Fruit fly (Drosophila melanogaster) whole organism, pupa: ENCODE data around the gene dor.

Experiments used
- CG10348 ChIP-seq: fragments of 200-800 bp; sonication (Bioruptor generic); IDR thresholded peaks from 2 replicates; pipeline ENCODE4 v1.3.6; 2022; ENCODE audit warnings: missing biosample characterization, missing genetic modification characterization
- CG12605 ChIP-seq: fragments of 200-800 bp; sonication (Bioruptor generic); IDR thresholded peaks from 2 replicates; pipeline ENCODE4 v1.3.6; 2022; ENCODE audit warnings: missing biosample characterization, missing genetic modification characterization
- CG13204 ChIP-seq: fragments of 200-800 bp; sonication (Bioruptor generic); optimal IDR thresholded peaks from 2 replicates; lab custom pipeline; 2018; ENCODE audit warnings: missing biosample characterization, mild to moderate bottlenecking, missing genetic modification characterization, moderate library complexity
- CG14655 ChIP-seq: fragments of 200-800 bp; sonication (Bioruptor generic); optimal IDR thresholded peaks from 3 replicates; lab custom pipeline; 2017; ENCODE audit warnings: mild to moderate bottlenecking, missing biosample characterization, missing genetic modification reagents, missing genetic modification characterization
- CG15710 ChIP-seq: fragments of 200-800 bp; sonication (Bioruptor generic); optimal IDR thresholded peaks from 2 replicates; lab custom pipeline; 2018; ENCODE audit warnings: missing biosample characterization, mild to moderate bottlenecking, missing genetic modification characterization, moderate library complexity
- CG17806 ChIP-seq: fragments of 200-800 bp; sonication (Bioruptor generic); optimal IDR thresholded peaks from 2 replicates; lab custom pipeline; 2018; ENCODE audit warnings: missing biosample characterization, mild to moderate bottlenecking, missing genetic modification characterization, moderate library complexity
- CG32121 ChIP-seq: fragments of 200-800 bp; sonication (Bioruptor generic); IDR thresholded peaks from 2 replicates; pipeline ENCODE4 v1.3.6; 2022; ENCODE audit warnings: missing biosample characterization, missing genetic modification characterization
- CG34367 ChIP-seq: fragments of 200-800 bp; sonication (Bioruptor generic); optimal IDR thresholded peaks from 2 replicates; lab custom pipeline; 2018; ENCODE audit warnings: missing biosample characterization, mild to moderate bottlenecking, missing genetic modification characterization
- CG4496 ChIP-seq: fragments of 200-800 bp; sonication (Bioruptor generic); IDR thresholded peaks from 3 replicates; pipeline ENCODE4 v1.3.6; 2022; ENCODE audit warnings: missing biosample characterization, missing genetic modification characterization
- CG8159 ChIP-seq: fragments of 200-800 bp; sonication (Bioruptor generic); optimal IDR thresholded peaks from 3 replicates; lab custom pipeline; 2018; ENCODE audit warnings: missing biosample characterization, mild to moderate bottlenecking, missing genetic modification characterization, moderate library complexity
- CG8301 ChIP-seq: fragments of 200-800 bp; sonication (Bioruptor generic); optimal IDR thresholded peaks from 2 replicates; lab custom pipeline; 2018; ENCODE audit warnings: missing biosample characterization, mild to moderate bottlenecking, missing genetic modification characterization
- CG9948 ChIP-seq: fragments of 200-800 bp; sonication (Bioruptor generic); optimal IDR thresholded peaks from 2 replicates; lab custom pipeline; 2018; ENCODE audit warnings: missing biosample characterization, mild to moderate bottlenecking, missing genetic modification characterization, moderate library complexity
- D1 ChIP-seq: fragments of 200-800 bp; sonication (Bioruptor generic); optimal IDR thresholded peaks from 2 replicates; lab custom pipeline; 2018; ENCODE audit warnings: missing biosample characterization, mild to moderate bottlenecking, missing genetic modification characterization, moderate library complexity
- EcR ChIP-seq: fragments of 200-800 bp; sonication (Bioruptor generic); optimal IDR thresholded peaks from 3 replicates; lab custom pipeline; 2019; ENCODE audit warnings: missing biosample characterization, missing genetic modification characterization, mild to moderate bottlenecking, moderate library complexity, missing genetic modification reagents
- Ets98B ChIP-seq: fragments of 200-800 bp; sonication (Bioruptor generic); IDR thresholded peaks from 2 replicates; pipeline ENCODE4 v1.3.6; 2022; ENCODE audit warnings: missing biosample characterization, missing genetic modification characterization
- Pif1A ChIP-seq: fragments of 200-800 bp; sonication (Bioruptor generic); optimal IDR thresholded peaks from 3 replicates; lab custom pipeline; 2016; ENCODE audit warnings: missing biosample characterization, missing genetic modification characterization
- Pif1B ChIP-seq: fragments of 200-800 bp; sonication (Bioruptor generic); optimal IDR thresholded peaks from 3 replicates; lab custom pipeline; 2016; ENCODE audit warnings: missing biosample characterization, missing genetic modification characterization
- Snoo ChIP-seq: fragments of 200-800 bp; sonication (Bioruptor generic); optimal IDR thresholded peaks from 3 replicates; lab custom pipeline; 2017; ENCODE audit warnings: missing biosample characterization, mild to moderate bottlenecking, missing genetic modification characterization, inconsistent platforms
- fd96Ca ChIP-seq: fragments of 200-800 bp; sonication (Bioruptor generic); IDR thresholded peaks from 3 replicates; pipeline ENCODE4 v1.3.6; 2022; ENCODE audit warnings: missing biosample characterization, missing genetic modification characterization
- gl ChIP-seq: fragments of 200-800 bp; sonication (Bioruptor generic); optimal IDR thresholded peaks from 2 replicates; lab custom pipeline; 2018; ENCODE audit warnings: missing biosample characterization, mild to moderate bottlenecking, missing genetic modification characterization
- rn ChIP-seq: fragments of 200-800 bp; sonication (Bioruptor generic); IDR thresholded peaks from 2 replicates; pipeline ENCODE4 v1.3.6; 2022; ENCODE audit warnings: missing biosample characterization, missing genetic modification characterization

The dor gene

DNA sequence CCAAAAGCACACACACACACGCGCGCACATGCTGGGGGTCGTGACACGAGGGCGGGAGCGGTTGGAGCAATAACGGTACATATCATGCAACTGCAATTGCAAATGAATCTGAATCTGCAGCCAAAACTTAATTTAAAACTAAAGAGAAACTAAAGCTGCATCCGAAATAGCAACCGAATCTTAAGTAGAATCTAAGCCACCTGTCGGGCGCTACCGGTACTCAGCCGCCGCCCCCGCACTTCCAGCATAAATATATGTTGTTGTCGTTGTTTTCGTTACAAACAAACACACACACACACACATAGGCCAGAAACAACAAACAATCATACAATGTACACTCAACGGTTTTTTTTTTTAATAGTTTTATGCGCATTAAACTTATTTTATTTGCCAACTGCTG lies 4.6 kb upstream of the dor start:
- TF ChIP-seq fd96Ca (GFP tag; lab: Robert Waterston, UW) (no peak), CG9948 (tag; lab: Kevin White, UChicago) (no peak), Snoo (tag; lab: Kevin White, UChicago) (no peak), gl (tag; lab: Kevin White, UChicago) (no peak), CG15710 (tag; lab: Kevin White, UChicago) (no peak), EcR (no peak), CG13204 (no peak), CG12605 (GFP tag; lab: Robert Waterston, UW) (no peak), CG4496 (GFP tag; lab: Robert Waterston, UW) (no peak), Pif1A (GFP tag; lab: Kevin White, UChicago) (no peak), D1 (no peak), CG34367 (tag; lab: Kevin White, UChicago) (no peak), CG17806 (tag; lab: Kevin White, UChicago) (no peak), CG14655 (no peak), rn (GFP tag; lab: Robert Waterston, UW) (no peak), CG10348 (GFP tag; lab: Robert Waterston, UW) (no peak)

DNA sequence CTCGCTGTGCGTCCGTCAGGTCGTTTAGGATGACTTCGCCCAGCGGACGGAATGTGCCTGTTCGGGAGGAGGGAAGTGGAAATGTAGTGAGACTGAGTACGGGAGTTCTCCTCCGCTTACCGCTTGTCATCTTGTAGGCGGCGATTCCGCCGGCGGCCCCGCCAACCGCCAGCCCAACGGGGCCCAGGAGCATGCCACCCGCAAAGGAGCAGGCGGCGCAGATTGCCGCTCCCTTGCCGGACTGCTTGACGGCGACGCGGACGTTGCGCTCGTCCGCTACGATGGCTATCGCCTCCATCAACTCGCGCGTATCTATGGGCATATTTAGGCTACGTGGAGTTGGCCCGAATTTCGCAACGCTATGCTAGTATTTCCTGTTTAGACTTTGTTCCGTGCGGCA lies 3.8 kb downstream of the dor start, which contains the start of gene Mur2B:
TSS of gene Mur2B (minus strand) at position 101 of the 400 bp plus-strand sequence.
- TF ChIP-seq fd96Ca (GFP tag; lab: Robert Waterston, UW) (no peak), Ets98B (GFP tag; lab: Robert Waterston, UW) (no peak), CG32121 (GFP tag; lab: Robert Waterston, UW) (no peak), EcR (no peak), Snoo (tag; lab: Kevin White, UChicago) (no peak), CG34367 (tag; lab: Kevin White, UChicago) (no peak), CG4496 (GFP tag; lab: Robert Waterston, UW) (no peak), Pif1B (GFP tag; lab: Kevin White, UChicago) (no peak), CG8301 (tag; lab: Kevin White, UChicago) (no peak), CG14655 (no peak), CG10348 (GFP tag; lab: Robert Waterston, UW) (no peak), CG17806 (tag; lab: Kevin White, UChicago) (no peak), gl (tag; lab: Kevin White, UChicago) (no peak), Pif1A (GFP tag; lab: Kevin White, UChicago) (no peak), CG15710 (tag; lab: Kevin White, UChicago) (no peak), CG12605 (GFP tag; lab: Robert Waterston, UW) (no peak), D1 (no peak)

DNA sequence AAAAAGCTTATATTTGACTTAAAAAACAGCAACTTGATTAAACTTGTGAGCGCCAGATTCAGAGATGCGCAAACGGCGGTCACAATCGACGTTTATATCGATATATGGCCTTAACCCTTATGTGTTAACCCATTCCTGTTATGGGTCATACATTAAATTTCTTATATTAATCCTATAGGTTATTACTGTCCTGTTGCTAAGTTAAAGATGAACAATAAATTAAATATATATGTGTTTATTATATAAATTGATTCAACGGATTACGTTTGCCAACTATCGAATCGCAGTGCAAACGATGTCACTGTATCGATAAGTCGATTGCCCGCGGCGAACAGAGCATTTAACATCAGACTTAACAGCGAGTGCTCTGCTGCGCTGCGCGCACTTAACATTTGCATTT lies 4.4 kb downstream of the dor start, which contains the start of the genes CG3740 and hfw:
TSS of gene CG3740 (minus strand) at position 84 of the 400 bp plus-strand sequence.
TSS of gene hfw (plus strand) at position 357 of the 400 bp plus-strand sequence.
- no peak for TF ChIP-seq CG8301 (tag; lab: Kevin White, UChicago)
- TF ChIP-seq CG8159, result peak; percentile 64
- TF ChIP-seq Pif1B (GFP tag; lab: Kevin White, UChicago), result peak; percentile 35
- TF ChIP-seq Ets98B (GFP tag; lab: Robert Waterston, UW), result peak; percentile 51
- TF ChIP-seq CG14655, result no peak
- peak; percentile 72; the same call in 1 of the 2 replicates for TF ChIP-seq rn (GFP tag; lab: Robert Waterston, UW)
- peak; percentile 61 for TF ChIP-seq CG15710 (tag; lab: Kevin White, UChicago)
- TF ChIP-seq EcR, result no peak
- TF ChIP-seq gl (tag; lab: Kevin White, UChicago), result no peak
- no peak for TF ChIP-seq CG13204
- no peak for TF ChIP-seq Pif1A (GFP tag; lab: Kevin White, UChicago)
- TF ChIP-seq CG17806 (tag; lab: Kevin White, UChicago), result peak; percentile 58
- TF ChIP-seq D1, result no peak
- TF ChIP-seq CG10348 (GFP tag; lab: Robert Waterston, UW), result 0 out of 2 replicates have a peak, but pooled peaks have one; percentile 9
- TF ChIP-seq fd96Ca (GFP tag; lab: Robert Waterston, UW), result peak; percentile 42; the same call in 1 of the 3 replicates
- peak; percentile 45 for TF ChIP-seq Snoo (tag; lab: Kevin White, UChicago)
- peak; percentile 80 for TF ChIP-seq CG4496 (GFP tag; lab: Robert Waterston, UW)
- TF ChIP-seq CG32121 (GFP tag; lab: Robert Waterston, UW), result peak; percentile 72
- TF ChIP-seq CG34367 (tag; lab: Kevin White, UChicago), result no peak
- TF ChIP-seq CG12605 (GFP tag; lab: Robert Waterston, UW), result 0 out of 2 replicates have a peak, but pooled peaks have one; percentile 4
- TF ChIP-seq CG9948 (tag; lab: Kevin White, UChicago), result peak; percentile 52

DNA sequence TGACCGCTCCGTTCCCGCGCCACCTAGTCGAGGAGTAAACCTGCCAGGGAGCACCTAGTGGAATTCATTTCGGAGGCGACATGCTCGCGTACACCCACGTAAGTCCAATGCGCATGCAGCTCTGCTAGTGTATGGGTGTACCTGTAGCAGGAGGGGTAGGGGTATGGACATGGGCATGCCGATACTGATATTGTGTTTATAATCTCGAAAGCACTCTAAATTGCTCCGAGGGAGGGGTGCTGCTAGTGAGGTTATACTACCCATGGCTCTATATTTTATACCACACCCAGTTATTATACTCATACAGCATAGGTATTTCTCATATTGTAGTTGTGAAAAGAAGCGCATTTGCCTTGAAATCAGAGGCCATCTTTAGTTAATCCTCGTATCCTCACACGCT lies 5.0 kb downstream of the dor start:
- no peak for TF ChIP-seq CG4496 (GFP tag; lab: Robert Waterston, UW)
- TF ChIP-seq CG15710 (tag; lab: Kevin White, UChicago), result no peak
- no peak for TF ChIP-seq CG34367 (tag; lab: Kevin White, UChicago)
- no peak for TF ChIP-seq rn (GFP tag; lab: Robert Waterston, UW)
- TF ChIP-seq gl (tag; lab: Kevin White, UChicago), result no peak

DNA sequence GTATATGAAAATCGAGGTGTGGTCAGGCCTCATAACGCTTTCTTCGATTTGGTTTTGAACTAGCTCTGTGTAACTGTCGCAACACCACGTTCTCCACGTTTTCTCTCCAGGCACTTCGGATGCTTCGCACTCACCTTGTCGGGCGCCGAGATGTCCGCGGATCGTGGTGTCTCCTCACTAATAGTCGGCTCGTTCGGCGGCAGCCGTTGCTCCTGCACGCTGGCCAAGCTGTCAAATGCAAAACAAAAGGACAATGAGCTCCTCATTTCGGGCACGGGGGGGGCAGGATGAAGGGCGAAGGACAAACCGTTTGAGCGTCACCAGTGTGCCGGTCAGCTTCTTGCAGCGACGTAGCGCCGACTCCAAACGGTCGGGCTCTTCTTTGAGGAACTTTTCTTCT lies 16.4 kb downstream of the dor start, which contains the start of gene CG14797:
TSS of gene CG14797 (plus strand) at position 301 of the 400 bp plus-strand sequence.
- TF ChIP-seq CG32121 (GFP tag; lab: Robert Waterston, UW), result no peak
- TF ChIP-seq EcR, result no peak
- TF ChIP-seq Pif1B (GFP tag; lab: Kevin White, UChicago), result no peak
- TF ChIP-seq CG14655, result no peak
- TF ChIP-seq CG12605 (GFP tag; lab: Robert Waterston, UW), result no peak
- no peak for TF ChIP-seq CG34367 (tag; lab: Kevin White, UChicago)
- no peak for TF ChIP-seq CG8159
- TF ChIP-seq D1, result no peak
- TF ChIP-seq gl (tag; lab: Kevin White, UChicago), result no peak

DNA sequence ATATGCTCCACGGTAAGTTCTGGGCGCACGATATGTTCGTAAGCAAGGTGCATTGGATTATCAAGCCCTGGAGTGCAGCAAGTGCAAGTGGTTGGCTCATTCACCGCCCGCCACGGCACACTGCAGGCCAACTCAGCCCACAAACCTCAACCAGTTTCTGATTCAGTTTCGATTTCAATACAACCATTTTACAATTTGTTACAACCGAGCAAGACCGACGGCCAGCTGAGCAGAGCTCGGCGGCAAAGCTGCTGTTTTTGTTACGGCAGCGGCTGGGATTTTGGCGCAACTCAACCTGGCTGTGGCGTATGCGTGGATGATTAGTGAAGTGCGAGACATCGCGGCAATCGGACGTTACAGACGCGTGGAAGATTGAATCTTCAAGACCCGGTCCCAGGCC lies 21.5 kb downstream of the dor start, which contains the start of gene b6:
TSS of gene b6 (plus strand) at position 320 of the 400 bp plus-strand sequence.
- TF ChIP-seq CG9948 (tag; lab: Kevin White, UChicago) (no peak), Pif1B (GFP tag; lab: Kevin White, UChicago) (no peak), CG15710 (tag; lab: Kevin White, UChicago) (no peak), D1 (no peak), CG8159 (no peak), Ets98B (GFP tag; lab: Robert Waterston, UW) (no peak), fd96Ca (GFP tag; lab: Robert Waterston, UW) (no peak), CG10348 (GFP tag; lab: Robert Waterston, UW) (no peak), CG17806 (tag; lab: Kevin White, UChicago) (no peak), Pif1A (GFP tag; lab: Kevin White, UChicago) (no peak), CG32121 (GFP tag; lab: Robert Waterston, UW) (no peak), CG4496 (GFP tag; lab: Robert Waterston, UW) (no peak), EcR (no peak), rn (GFP tag; lab: Robert Waterston, UW) (no peak), CG13204 (no peak)
